Fruit fly (Drosophila melanogaster): Measurements from ENCODE around the gene Pdk1.

The Pdk1 gene

DNA sequence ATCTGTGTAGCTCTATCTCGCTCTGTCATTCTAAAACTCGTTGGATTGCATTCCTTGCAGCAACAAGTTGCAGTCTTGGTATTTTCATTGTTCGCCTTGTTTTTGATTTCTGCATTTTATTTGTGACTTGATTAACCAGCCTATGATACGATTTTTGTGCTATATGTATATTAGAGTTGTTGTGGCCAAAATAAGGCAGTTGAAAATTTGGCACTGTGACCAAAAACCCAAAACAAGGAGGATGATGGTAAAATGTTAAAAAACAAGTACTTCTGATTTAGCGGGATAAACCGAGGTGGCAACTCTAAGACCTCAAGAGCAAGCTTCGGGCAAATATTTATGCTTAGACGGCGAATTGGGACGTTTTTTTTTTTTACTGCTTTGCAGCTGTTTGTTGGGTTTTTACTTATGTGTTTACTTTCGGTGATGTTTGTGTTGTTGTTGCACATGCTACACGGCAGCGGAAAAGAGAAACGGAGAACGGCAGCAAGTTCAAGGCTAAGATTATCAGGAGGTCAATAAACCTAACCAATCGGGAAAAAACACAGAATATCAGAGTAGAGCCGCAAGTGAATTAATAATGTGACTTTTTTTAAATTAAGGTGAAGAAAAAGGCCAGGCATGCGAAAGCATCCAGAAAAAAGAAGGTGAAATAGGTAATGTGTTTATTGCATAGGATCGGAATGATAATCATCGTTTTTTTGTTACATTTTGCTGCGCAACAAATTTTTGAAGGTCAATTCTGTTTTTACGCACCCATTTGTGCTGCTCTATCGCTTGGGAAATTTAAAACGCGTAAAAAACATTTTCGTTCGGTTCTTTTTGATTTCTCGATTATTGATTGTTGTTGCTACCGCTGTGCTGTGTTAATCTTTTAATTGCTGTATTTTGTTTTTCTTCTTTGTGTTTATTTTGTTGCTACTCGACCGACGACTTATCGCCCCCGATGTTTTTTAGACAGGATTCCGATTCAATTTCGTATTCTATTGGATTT is 10.6 kb downstream of the Pdk1 start:
- TF ChIP-seq exex (tag; optimal IDR thresholded peaks at IDR 0.05) (peak; percentile 78), sug (tag; optimal IDR thresholded peaks at IDR 0.05) (peak; percentile 52), CG11398 (GFP tag; optimal IDR thresholded peaks at IDR 0.05) (no peak), ssp (GFP tag; IDR thresholded peaks at IDR 0.05) (no peak), CG15269 (tag; optimal IDR thresholded peaks at IDR 0.05) (peak; percentile 13), CG30431 (GFP tag; optimal IDR thresholded peaks at IDR 0.05) (no peak), Eip74EF (GFP tag; optimal IDR thresholded peaks at IDR 0.05) (peak in 1 of 2 experiments; percentile 5), CG15514 (GFP tag; optimal IDR thresholded peaks at IDR 0.05) (no peak), D19A (tag; optimal IDR thresholded peaks at IDR 0.05) (peak; percentile 17), CG32767 (GFP tag; IDR thresholded peaks at IDR 0.05) (no peak), Med (GFP tag) (peak; percentile 53), CG4820 (GFP tag; optimal IDR thresholded peaks at IDR 0.05) (peak; percentile 13), nerfin-1 (tag; optimal IDR thresholded peaks at IDR 0.05) (no peak), sqz (GFP tag; optimal IDR thresholded peaks at IDR 0.05) (peak; percentile 27), CG12219 (GFP tag; optimal IDR thresholded peaks at IDR 0.05) (no peak), ftz-f1 (GFP tag; optimal IDR thresholded peaks at IDR 0.05) (peak; percentile 71), slbo (GFP tag; IDR thresholded peaks at IDR 0.05) (0 out of 2 replicates have a peak, but pooled peaks have one; percentile 6), NC2β (GFP tag; optimal IDR thresholded peaks at IDR 0.05) (peak; percentile 2), CG13624 (GFP tag; optimal IDR thresholded peaks at IDR 0.05) (peak; percentile 53), gfzf (GFP tag; optimal IDR thresholded peaks at IDR 0.05) (peak; percentile 23), CG16813 (GFP tag; IDR thresholded peaks at IDR 0.05; ENCODE audit: partially characterized antibody) (0 out of 3 replicates have a peak, but pooled peaks have one; percentile 28), HmgZ (tag; optimal IDR thresholded peaks at IDR 0.05) (no peak), abd-A (tag; optimal IDR thresholded peaks at IDR 0.05) (peak; percentile 70), Deaf1 (tag; optimal IDR thresholded peaks at IDR 0.05) (peak; percentile 14), Blimp-1 (GFP tag; optimal IDR thresholded peaks at IDR 0.05) (peak; percentile 49), gem (tag; optimal IDR thresholded peaks at IDR 0.05) (peak; percentile 23), ci (GFP tag; IDR thresholded peaks at IDR 0.05) (0 out of 3 replicates have a peak, but pooled peaks have one; percentile 31), Aef1 (GFP tag; IDR thresholded peaks at IDR 0.05) (no peak), dmrt11E (tag; optimal IDR thresholded peaks at IDR 0.05) (peak; percentile 14), CG18011 (GFP tag; optimal IDR thresholded peaks at IDR 0.05) (peak; percentile 0), CG2199 (GFP tag; IDR thresholded peaks at IDR 0.05) (0 out of 3 replicates have a peak, but pooled peaks have one; percentile 51), ind (GFP tag; optimal IDR thresholded peaks at IDR 0.05) (peak; percentile 8), kah (GFP tag; optimal IDR thresholded peaks at IDR 0.05) (peak; percentile 26), CG34376 (GFP tag; optimal IDR thresholded peaks at IDR 0.05) (peak; percentile 78), CG11696 (GFP tag; IDR thresholded peaks at IDR 0.05) (no peak), Hmr (GFP tag; optimal IDR thresholded peaks at IDR 0.05) (peak; percentile 29), eve (GFP tag; optimal IDR thresholded peaks at IDR 0.05) (peak in 1 of 2 experiments; percentile 36), Trl (optimal IDR thresholded peaks at IDR 0.05) (no peak), Trl (GFP tag; optimal IDR thresholded peaks at IDR 0.05) (peak; percentile 16), CG10431 (GFP tag; optimal IDR thresholded peaks at IDR 0.05) (no peak), chinmo (GFP tag; IDR thresholded peaks at IDR 0.05; ENCODE audit: partially characterized antibody) (0 out of 4 replicates have a peak, but pooled peaks have one; percentile 14), CG11723 (GFP tag; optimal IDR thresholded peaks at IDR 0.05) (no peak), Pdp1 (GFP tag; optimal IDR thresholded peaks at IDR 0.05) (peak in 1 of 2 experiments; percentile 58), cg (GFP tag; optimal IDR thresholded peaks at IDR 0.05) (no peak), stwl (tag; optimal IDR thresholded peaks at IDR 0.05) (peak; percentile 88), Opbp (GFP tag; IDR thresholded peaks at IDR 0.05; ENCODE audit: partially characterized antibody) (no peak), CG3995 (GFP tag; optimal IDR thresholded peaks at IDR 0.05) (peak; percentile 9)

Data from whole organism, embryonic.